Fruit fly (Drosophila melanogaster) whole organism, pupa: ENCODE data around the gene Nin.

Source experiments
- CG34367 ChIP-seq: fragments of 200-800 bp; sonication (Bioruptor generic); optimal IDR thresholded peaks from 2 replicates; lab custom pipeline; 2018; ENCODE audit warnings: missing biosample characterization, mild to moderate bottlenecking, missing genetic modification characterization
- CG8159 ChIP-seq: fragments of 200-800 bp; sonication (Bioruptor generic); optimal IDR thresholded peaks from 3 replicates; lab custom pipeline; 2018; ENCODE audit warnings: missing biosample characterization, mild to moderate bottlenecking, missing genetic modification characterization, moderate library complexity
- Pif1B ChIP-seq: fragments of 200-800 bp; sonication (Bioruptor generic); optimal IDR thresholded peaks from 3 replicates; lab custom pipeline; 2016; ENCODE audit warnings: missing biosample characterization, missing genetic modification characterization

DNA sequence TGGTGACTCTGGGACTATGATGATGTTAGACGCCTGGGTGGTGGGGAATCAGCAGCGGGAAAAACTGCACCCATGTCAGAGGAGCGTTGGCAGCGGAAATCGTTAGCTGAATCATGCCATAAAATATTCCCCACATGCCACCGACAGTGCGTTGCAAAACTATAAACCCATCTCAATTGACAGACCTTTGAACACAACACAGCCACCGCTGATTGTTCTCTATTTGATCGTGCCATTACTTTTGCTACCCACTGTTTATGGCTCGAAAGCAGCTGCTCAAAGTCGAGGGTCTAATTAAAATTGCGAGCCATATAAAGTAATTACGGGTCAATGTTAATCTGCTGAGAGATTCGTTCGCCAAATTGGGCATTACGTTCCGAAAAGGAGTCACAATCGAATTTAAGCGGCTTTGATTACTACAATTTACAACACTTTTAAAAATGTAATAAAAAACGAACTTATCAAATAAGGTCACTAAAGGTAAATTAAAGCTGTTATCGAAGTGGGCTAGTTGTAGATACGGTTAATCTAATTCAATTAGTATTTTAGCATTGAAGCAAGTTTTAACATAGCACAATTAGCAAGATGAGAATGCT lies 53.5 kb downstream of the Nin start:
- no peak for TF ChIP-seq CG34367 (tag; lab: Kevin White, UChicago)
- TF ChIP-seq CG8159 (tag; lab: Kevin White, UChicago), result no peak
- TF ChIP-seq Pif1B (GFP tag; lab: Kevin White, UChicago), result no peak
